Fruit fly (Drosophila melanogaster) whole organism, embryonic: ENCODE data around the gene CG10962.

Experiments
- Atf-2 ChIP-seq: fragments of 200-800 bp; sonication (Bioruptor generic); optimal IDR thresholded peaks from 2 replicates; lab custom pipeline; 2016; ENCODE audit warnings: missing biosample characterization, missing genetic modification characterization
- Bgb ChIP-seq: fragments of 200-800 bp; sonication (Bioruptor generic); IDR thresholded peaks from 2 replicates; pipeline ENCODE4 v1.3.6; 2022; ENCODE audit warnings: missing biosample characterization, missing genetic modification characterization; ENCODE audit not compliant: partially characterized antibody
- CG1024 ChIP-seq: fragments of 200-800 bp; sonication (Bioruptor generic); IDR thresholded peaks from 2 replicates; pipeline ENCODE4 v1.3.6; 2022; ENCODE audit warnings: missing biosample characterization, missing genetic modification characterization
- CG10267 ChIP-seq: fragments of 200-800 bp; sonication (Bioruptor generic); optimal IDR thresholded peaks from 2 replicates; lab custom pipeline; 2018; ENCODE audit warnings: missing biosample characterization, mild to moderate bottlenecking, missing genetic modification characterization, moderate library complexity
- CG12104 ChIP-seq: fragments of 200-800 bp; sonication (Bioruptor generic); optimal IDR thresholded peaks from 3 replicates; lab custom pipeline; 2016; ENCODE audit warnings: missing biosample characterization, missing genetic modification characterization
- CG12942 ChIP-seq: fragments of 200-800 bp; sonication (Bioruptor generic); optimal IDR thresholded peaks from 3 replicates; lab custom pipeline; 2016; ENCODE audit warnings: missing biosample characterization, missing genetic modification characterization
- CG13424 ChIP-seq: fragments of 200-800 bp; sonication (Bioruptor generic); optimal IDR thresholded peaks from 2 replicates; lab custom pipeline; 2019; ENCODE audit warnings: missing biosample characterization, mild to moderate bottlenecking, missing genetic modification characterization, moderate library complexity
- CG14014 ChIP-seq: fragments of 200-800 bp; sonication (Bioruptor generic); IDR thresholded peaks from 2 replicates; pipeline ENCODE4 v1.3.6; 2022; ENCODE audit warnings: missing biosample characterization, missing genetic modification characterization
- CG15011 ChIP-seq: fragments of 200-800 bp; sonication (Bioruptor generic); optimal IDR thresholded peaks from 3 replicates; lab custom pipeline; 2018; ENCODE audit warnings: missing biosample characterization, mild to moderate bottlenecking, missing genetic modification characterization
- CG15269 ChIP-seq: fragments of 200-800 bp; sonication (Bioruptor generic); optimal IDR thresholded peaks from 2 replicates; lab custom pipeline; 2018; ENCODE audit warnings: missing biosample characterization, mild to moderate bottlenecking, missing genetic modification characterization, moderate library complexity
- CG15514 ChIP-seq: fragments of 200-800 bp; sonication (Bioruptor generic); optimal IDR thresholded peaks from 3 replicates; lab custom pipeline; 2017; ENCODE audit warnings: missing biosample characterization, missing genetic modification characterization, mild to moderate bottlenecking, moderate library complexity, missing genetic modification reagents
- CG30020 ChIP-seq: fragments of 200-800 bp; optimal IDR thresholded peaks from 2 replicates; lab custom pipeline; 2019; ENCODE audit warnings: missing biosample characterization, mild to moderate bottlenecking, missing genetic modification characterization, moderate library complexity
- CG31365 ChIP-seq: fragments of 200-800 bp; sonication (Bioruptor generic); optimal IDR thresholded peaks from 2 replicates; lab custom pipeline; 2018; ENCODE audit warnings: missing biosample characterization, mild to moderate bottlenecking, missing genetic modification characterization
- CG3163 ChIP-seq: fragments of 200-800 bp; sonication (Bioruptor generic); optimal IDR thresholded peaks from 3 replicates; lab custom pipeline; 2016; ENCODE audit warnings: missing biosample characterization, missing genetic modification characterization
- CG6683 ChIP-seq: fragments of 200-800 bp; sonication (Bioruptor generic); optimal IDR thresholded peaks from 2 replicates; lab custom pipeline; 2017; ENCODE audit warnings: missing biosample characterization, mild to moderate bottlenecking, missing genetic modification characterization, missing genetic modification reagents
- CG6689 ChIP-seq: fragments of 200-800 bp; sonication (Bioruptor generic); IDR thresholded peaks from 2 replicates; pipeline ENCODE4 v1.3.6; 2022; ENCODE audit warnings: missing biosample characterization, missing genetic modification characterization
- CG7357 ChIP-seq: fragments of 200-800 bp; sonication (Bioruptor generic); IDR thresholded peaks from 3 replicates; pipeline ENCODE4 v1.3.6; 2022; ENCODE audit warnings: missing biosample characterization, missing genetic modification characterization
- CG7556 ChIP-seq: fragments of 200-800 bp; sonication (Bioruptor generic); optimal IDR thresholded peaks from 2 replicates; lab custom pipeline; 2017; ENCODE audit warnings: missing biosample characterization, mild to moderate bottlenecking, missing genetic modification characterization
- CG7928 ChIP-seq: fragments of 200-800 bp; sonication (Bioruptor generic); optimal IDR thresholded peaks from 2 replicates; lab custom pipeline; 2017; ENCODE audit warnings: missing biosample characterization, mild to moderate bottlenecking, missing genetic modification characterization
- CG9876 ChIP-seq: fragments of 200-800 bp; sonication (Bioruptor generic); optimal IDR thresholded peaks from 2 replicates; lab custom pipeline; 2016; ENCODE audit warnings: missing biosample characterization, missing genetic modification characterization
- Chrac-16 ChIP-seq: fragments of 200-800 bp; sonication (Bioruptor generic); optimal IDR thresholded peaks from 3 replicates; lab custom pipeline; 2016; ENCODE audit warnings: missing biosample characterization, missing genetic modification characterization
- Dek ChIP-seq: fragments of 200-800 bp; sonication (Bioruptor generic); optimal IDR thresholded peaks from 3 replicates; lab custom pipeline; 2019; ENCODE audit warnings: missing biosample characterization, mild to moderate bottlenecking, missing genetic modification characterization, moderate library complexity
- Dfd ChIP-seq, 2 experiments: fragments of >200 bp; optimal IDR thresholded peaks; 2 replicates each; lab custom pipeline; 2017; ENCODE audit warnings: missing biosample characterization in 2 of 2, missing genetic modification characterization in 2 of 2
- Dp ChIP-seq: fragments of 200-800 bp; sonication (Bioruptor generic); optimal IDR thresholded peaks from 2 replicates; lab custom pipeline; 2018; ENCODE audit warnings: missing biosample characterization, mild to moderate bottlenecking, missing genetic modification characterization, moderate library complexity
- E2f2 ChIP-seq: fragments of 200-800 bp; sonication (Bioruptor generic); IDR thresholded peaks from 2 replicates; pipeline ENCODE4 v1.3.6; 2022; ENCODE audit warnings: missing biosample characterization, missing genetic modification characterization
- Elba2 ChIP-seq: fragments of 200-800 bp; sonication (Bioruptor generic); optimal IDR thresholded peaks from 3 replicates; lab custom pipeline; 2016; ENCODE audit warnings: missing biosample characterization, missing genetic modification characterization
- HLH54F ChIP-seq: fragments of 200-800 bp; sonication (Bioruptor generic); optimal IDR thresholded peaks from 3 replicates; lab custom pipeline; 2016; ENCODE audit warnings: missing biosample characterization, missing genetic modification characterization
- Hsf ChIP-seq: fragments of 200-800 bp; sonication (Bioruptor generic); optimal IDR thresholded peaks from 3 replicates; lab custom pipeline; 2016; ENCODE audit warnings: missing biosample characterization, missing genetic modification characterization
- Lpt ChIP-seq: fragments of >200 bp; optimal IDR thresholded peaks from 2 replicates; lab custom pipeline; 2018; ENCODE audit warnings: missing biosample characterization, missing genetic modification characterization
- NFAT ChIP-seq: fragments of 200-800 bp; sonication (Bioruptor generic); IDR thresholded peaks from 2 replicates; pipeline ENCODE4 v1.3.6; 2022; ENCODE audit warnings: missing biosample characterization, missing genetic modification characterization
- Optix ChIP-seq: fragments of 200-800 bp; sonication (Bioruptor generic); IDR thresholded peaks from 3 replicates; pipeline ENCODE4 v1.3.6; 2022; ENCODE audit warnings: missing biosample characterization, missing genetic modification characterization
- Rfx ChIP-seq: fragments of 200-800 bp; sonication (Bioruptor generic); IDR thresholded peaks from 2 replicates; pipeline ENCODE4 v1.3.6; 2022; ENCODE audit warnings: missing biosample characterization, missing genetic modification characterization
- Sin3A ChIP-seq: fragments of >200 bp; optimal IDR thresholded peaks from 2 replicates; lab custom pipeline; 2018
- Tbp ChIP-seq: fragments of >200 bp; optimal IDR thresholded peaks from 2 replicates; lab custom pipeline; 2018; ENCODE audit warnings: missing biosample characterization, missing genetic modification characterization
- Trl ChIP-seq, 3 experiments: fragments of >200 bp in 2 of 3; fragments of 200-800 bp in 1 of 3; sonication (Bioruptor generic) in 1 of 3; optimal IDR thresholded peaks; 2 replicates in 1 of 3; 3 replicates in 2 of 3; lab custom pipeline; 2016 to 2017; ENCODE audit warnings: missing biosample characterization in 1 of 3, missing genetic modification characterization in 1 of 3
- abd-A ChIP-seq: fragments of 200-800 bp; sonication (Bioruptor generic); optimal IDR thresholded peaks from 3 replicates; lab custom pipeline; 2019; ENCODE audit warnings: missing biosample characterization, mild to moderate bottlenecking, missing genetic modification characterization, moderate library complexity
- amos ChIP-seq: fragments of 200-800 bp; sonication (Bioruptor generic); IDR thresholded peaks from 2 replicates; pipeline ENCODE4 v1.3.6; 2022; ENCODE audit warnings: missing biosample characterization, missing genetic modification characterization; ENCODE audit not compliant: partially characterized antibody
- ara ChIP-seq: fragments of 200-800 bp; sonication (Bioruptor generic); IDR thresholded peaks from 2 replicates; pipeline ENCODE4 v1.3.6; 2022; ENCODE audit warnings: missing biosample characterization, missing genetic modification characterization
- chinmo ChIP-seq: fragments of 200-800 bp; sonication (Bioruptor generic); IDR thresholded peaks from 4 replicates; pipeline ENCODE4 v1.3.6; 2022; ENCODE audit warnings: missing biosample characterization, missing genetic modification characterization; ENCODE audit not compliant: partially characterized antibody
- fru ChIP-seq: fragments of >200 bp; optimal IDR thresholded peaks from 2 replicates; lab custom pipeline; 2017
- gcm ChIP-seq: fragments of 200-800 bp; sonication (Bioruptor generic); optimal IDR thresholded peaks from 2 replicates; lab custom pipeline; 2019; ENCODE audit warnings: missing biosample characterization, mild to moderate bottlenecking, missing genetic modification characterization, moderate library complexity
- gfzf ChIP-seq: fragments of 200-800 bp; sonication (Bioruptor generic); optimal IDR thresholded peaks from 2 replicates; lab custom pipeline; 2016; ENCODE audit warnings: missing biosample characterization, mild to moderate bottlenecking, missing genetic modification characterization, moderate library complexity
- gt ChIP-seq: fragments of 200-800 bp; sonication (Bioruptor generic); IDR thresholded peaks from 2 replicates; pipeline ENCODE4 v1.3.6; 2022; ENCODE audit warnings: missing biosample characterization, missing genetic modification characterization
- hbn ChIP-seq: fragments of 200-800 bp; sonication (Bioruptor generic); IDR thresholded peaks from 2 replicates; pipeline ENCODE4 v1.3.6; 2022; ENCODE audit warnings: missing biosample characterization, missing genetic modification characterization; ENCODE audit not compliant: partially characterized antibody
- her ChIP-seq: fragments of 200-800 bp; sonication (Bioruptor generic); optimal IDR thresholded peaks from 2 replicates; lab custom pipeline; 2016; ENCODE audit warnings: missing biosample characterization, missing genetic modification characterization
- jigr1 ChIP-seq: fragments of 200-800 bp; sonication (Bioruptor generic); IDR thresholded peaks from 3 replicates; pipeline ENCODE4 v1.3.6; 2022; ENCODE audit warnings: missing biosample characterization, missing genetic modification characterization
- kay ChIP-seq: fragments of 200-800 bp; sonication (Bioruptor generic); optimal IDR thresholded peaks from 2 replicates; lab custom pipeline; 2016; ENCODE audit warnings: missing biosample characterization, missing genetic modification characterization
- ken ChIP-seq: fragments of 200-800 bp; sonication (Bioruptor generic); IDR thresholded peaks from 3 replicates; pipeline ENCODE4 v1.3.6; 2022; ENCODE audit warnings: missing biosample characterization, missing genetic modification characterization
- odd ChIP-seq: fragments of 200-800 bp; sonication (Bioruptor generic); optimal IDR thresholded peaks from 2 replicates; lab custom pipeline; 2017; ENCODE audit warnings: missing biosample characterization, mild to moderate bottlenecking, missing genetic modification characterization
- schlank ChIP-seq: fragments of 200-800 bp; sonication (Bioruptor generic); optimal IDR thresholded peaks from 2 replicates; lab custom pipeline; 2018; ENCODE audit warnings: missing biosample characterization, mild to moderate bottlenecking, missing genetic modification characterization
- sima ChIP-seq: fragments of 200-800 bp; sonication (Bioruptor generic); optimal IDR thresholded peaks from 2 replicates; lab custom pipeline; 2016; ENCODE audit warnings: missing biosample characterization, missing genetic modification characterization
- tio ChIP-seq: fragments of 200-800 bp; sonication (Bioruptor generic); optimal IDR thresholded peaks from 2 replicates; lab custom pipeline; 2017; ENCODE audit warnings: missing biosample characterization, missing genetic modification characterization, inconsistent platforms

The CG10962 gene

dm6 chrX:9004333-9004732, 30.3 kb upstream of the CG10962 start (continued):
- no peak for TF ChIP-seq CG15011 (GFP tag; lab: Kevin White, UChicago)
- TF ChIP-seq NFAT (GFP tag; lab: Robert Waterston, UW) = no peak
- no peak for TF ChIP-seq CG12942
- no peak for TF ChIP-seq her (GFP tag; lab: Kevin White, UChicago)
- TF ChIP-seq Dek (tag; lab: Kevin White, UChicago) = no peak
- TF ChIP-seq ara = peak; percentile 38; the same call in 1 of the 2 replicates
- no peak for TF ChIP-seq fru (lab: Kevin White, UChicago)
- no peak for TF ChIP-seq CG9876 (GFP tag; lab: Kevin White, UChicago)
- TF ChIP-seq Sin3A (lab: Kevin White, UChicago) = no peak
- no peak for TF ChIP-seq Hsf (GFP tag; lab: Kevin White, UChicago)
- TF ChIP-seq odd = no peak
- no peak for TF ChIP-seq schlank (tag; lab: Kevin White, UChicago)
- TF ChIP-seq gt (GFP tag; lab: Robert Waterston, UW) = no peak
- no peak for TF ChIP-seq gfzf
- TF ChIP-seq CG3163 = no peak
- TF ChIP-seq Optix (GFP tag; lab: Robert Waterston, UW) = no peak
- TF ChIP-seq CG7556 (GFP tag; lab: Kevin White, UChicago) = no peak
- no peak for TF ChIP-seq CG31365 (tag; lab: Kevin White, UChicago)
- no peak for TF ChIP-seq jigr1
- no peak for TF ChIP-seq amos
- TF ChIP-seq abd-A (tag; lab: Kevin White, UChicago) = no peak
- no peak for TF ChIP-seq Elba2 (GFP tag; lab: Kevin White, UChicago)
- TF ChIP-seq tio (GFP tag; lab: Kevin White, UChicago) = peak; percentile 29
- TF ChIP-seq sima = no peak
- no peak for TF ChIP-seq Chrac-16 (GFP tag; lab: Kevin White, UChicago)
- no peak for TF ChIP-seq HLH54F (GFP tag; lab: Kevin White, UChicago)
- TF ChIP-seq CG13424 (tag; lab: Kevin White, UChicago) = peak; percentile 39
- TF ChIP-seq CG14014 (GFP tag; lab: Robert Waterston, UW) = peak; percentile 34; the same call in 1 of the 2 replicates
- 0 out of 3 replicates have a peak, but pooled peaks have one; percentile 28 for TF ChIP-seq CG7357
- TF ChIP-seq CG1024 (GFP tag; lab: Robert Waterston, UW) = no peak
- TF ChIP-seq CG15269 (tag; lab: Kevin White, UChicago) = peak; percentile 49
- TF ChIP-seq CG6683 (GFP tag; lab: Kevin White, UChicago) = no peak
- TF ChIP-seq Atf-2 (GFP tag; lab: Kevin White, UChicago) = no peak
- TF ChIP-seq Bgb (GFP tag; lab: Robert Waterston, UW) = no peak
- TF ChIP-seq E2f2 (GFP tag; lab: Robert Waterston, UW) = no peak
- no peak for TF ChIP-seq kay (GFP tag; lab: Kevin White, UChicago)
- TF ChIP-seq Dp = no peak
- TF ChIP-seq CG10267 (tag; lab: Kevin White, UChicago) = peak; percentile 1
- TF ChIP-seq CG15514 (GFP tag; lab: Kevin White, UChicago) = peak; percentile 44
- TF ChIP-seq hbn (GFP tag; lab: Robert Waterston, UW) = no peak
- no peak for TF ChIP-seq ken (GFP tag; lab: Robert Waterston, UW)
- no peak for TF ChIP-seq CG12104 (GFP tag; lab: Kevin White, UChicago)
- TF ChIP-seq gcm (GFP tag; lab: Kevin White, UChicago) = no peak
- no peak for TF ChIP-seq CG30020 (tag; lab: Kevin White, UChicago)
- TF ChIP-seq Tbp (GFP tag; lab: Kevin White, UChicago) = no peak
- no peak for TF ChIP-seq chinmo (GFP tag; lab: Robert Waterston, UW)
- TF ChIP-seq Rfx (GFP tag; lab: Robert Waterston, UW) = peak; percentile 63
- TF ChIP-seq Trl (optimal IDR thresholded peaks at IDR 0.05; lab: Kevin White, UChicago) = no peak
- no peak for TF ChIP-seq Trl (GFP tag; optimal IDR thresholded peaks at IDR 0.05; lab: Kevin White, UChicago)
- no peak for TF ChIP-seq CG7928
- TF ChIP-seq Dfd (GFP tag; optimal IDR thresholded peaks at IDR 0.05; lab: Kevin White, UChicago) = no peak
- peak; percentile 35; the same call in 1 of the 2 replicates for TF ChIP-seq CG6689 (GFP tag; lab: Robert Waterston, UW)
- no peak for TF ChIP-seq Lpt (GFP tag; lab: Kevin White, UChicago)
